Fruit fly (Drosophila melanogaster) Kc167 (cell line): Measurements from ENCODE around the gene 14-3-3epsilon.

Source experiments
- Myc ChIP-seq: fragments of >200 bp; optimal IDR thresholded peaks from 2 replicates; lab custom pipeline; 2017; ENCODE audit warnings: missing external identifiers
- Sin3A ChIP-seq: fragments of >200 bp; optimal IDR thresholded peaks from 2 replicates; lab custom pipeline; 2018; ENCODE audit warnings: missing external identifiers
- h ChIP-seq: fragments of >200 bp; optimal IDR thresholded peaks from 3 replicates; lab custom pipeline; 2018; ENCODE audit warnings: missing external identifiers
- insv ChIP-seq: fragments of >200 bp; optimal IDR thresholded peaks from 3 replicates; lab custom pipeline; 2018; ENCODE audit warnings: missing external identifiers
- psq ChIP-seq: fragments of >200 bp; optimal IDR thresholded peaks from 2 replicates; lab custom pipeline; 2017; ENCODE audit warnings: missing external identifiers
- ttk ChIP-seq: sonication (Bioruptor generic); optimal IDR thresholded peaks from 2 replicates; lab custom pipeline; 2017; ENCODE audit warnings: missing external identifiers

14-3-3epsilon gene

dm6 chr3R:18288677-18289076, 46.3 kb downstream of the 14-3-3epsilon start, which contains the start of gene CG7131:
Gene CG7131, minus strand, starts transcription at chr3R:18288777.
- TF ChIP-seq insv (no peak), ttk (lab: Kevin White, UChicago) (no peak), psq (lab: Kevin White, UChicago) (no peak), Sin3A (no peak), Myc (no peak), h (no peak)

dm6 chr3R:18291831-18292230, 49.5 kb downstream of the 14-3-3epsilon start:
- no peak for TF ChIP-seq Sin3A
- no peak for TF ChIP-seq h
- no peak for TF ChIP-seq ttk (lab: Kevin White, UChicago)

dm6 chr3R:18292371-18292770, 50.0 kb downstream of the 14-3-3epsilon start:
- TF ChIP-seq psq (lab: Kevin White, UChicago) (no peak), h (no peak), ttk (lab: Kevin White, UChicago) (no peak), insv (no peak), Myc (no peak), Sin3A (no peak)

dm6 chr3R:18294488-18294887, 52.2 kb downstream of the 14-3-3epsilon start:
- TF ChIP-seq h, result no peak
- TF ChIP-seq Myc, result no peak
- TF ChIP-seq ttk (lab: Kevin White, UChicago), result no peak
- TF ChIP-seq Sin3A, result no peak

- no peak for TF ChIP-seq h
- no peak for TF ChIP-seq psq (lab: Kevin White, UChicago)
- no peak for TF ChIP-seq insv
- no peak for TF ChIP-seq Myc
Measured at dm6 chr3R:18295262-18295944, 53.1 kb downstream of the 14-3-3epsilon start.

dm6 chr3R:18296084-18296483, 53.8 kb downstream of the 14-3-3epsilon start:
- TF ChIP-seq ttk (lab: Kevin White, UChicago) (no peak), h (no peak), psq (lab: Kevin White, UChicago) (no peak), Sin3A (no peak), insv (no peak), Myc (no peak)

- TF ChIP-seq h, result no peak
- no peak for TF ChIP-seq ttk (lab: Kevin White, UChicago)
- TF ChIP-seq Sin3A, result no peak
- no peak for TF ChIP-seq insv
- no peak for TF ChIP-seq psq (lab: Kevin White, UChicago)
- no peak for TF ChIP-seq Myc
Measured at dm6 chr3R:18296737-18297136, 54.4 kb downstream of the 14-3-3epsilon start.

dm6 chr3R:18297444-18298297, 55.3 kb downstream of the 14-3-3epsilon start:
- TF ChIP-seq ttk (lab: Kevin White, UChicago) (no peak), Sin3A (no peak), h (no peak), psq (lab: Kevin White, UChicago) (no peak), Myc (no peak), insv (no peak)

dm6 chr3R:18298298-18298899, 56.1 kb downstream of the 14-3-3epsilon start:
- no peak for TF ChIP-seq insv
- TF ChIP-seq psq (lab: Kevin White, UChicago), result no peak
- no peak for TF ChIP-seq h
- no peak for TF ChIP-seq Myc
- TF ChIP-seq Sin3A, result no peak

- TF ChIP-seq ttk (lab: Kevin White, UChicago) (no peak), Sin3A (no peak), insv (no peak), psq (lab: Kevin White, UChicago) (no peak), h (no peak), Myc (no peak)
Measured at dm6 chr3R:18298900-18299321, 56.6 kb downstream of the 14-3-3epsilon start, which contains the start of gene Dlc90F. Gene Dlc90F, plus strand, starts transcription at chr3R:18299229.
